Fruit fly (Drosophila melanogaster) whole organism, embryonic: ENCODE measurements around the gene RpS3.

Experiments
- Aef1 ChIP-seq: fragments of 200-800 bp; sonication (Bioruptor generic); IDR thresholded peaks from 3 replicates; pipeline ENCODE4 v1.3.6; 2022; ENCODE audit warnings: missing biosample characterization, missing genetic modification characterization
- Atf-2 ChIP-seq: fragments of 200-800 bp; sonication (Bioruptor generic); optimal IDR thresholded peaks from 2 replicates; lab custom pipeline; 2016; ENCODE audit warnings: missing biosample characterization, missing genetic modification characterization
- BtbVII ChIP-seq: fragments of 200-800 bp; sonication (Bioruptor generic); optimal IDR thresholded peaks from 3 replicates; lab custom pipeline; 2017; ENCODE audit warnings: missing biosample characterization, mild to moderate bottlenecking, missing genetic modification characterization
- CG10979 ChIP-seq: fragments of 200-800 bp; sonication (Bioruptor generic); optimal IDR thresholded peaks from 2 replicates; lab custom pipeline; 2018; ENCODE audit warnings: missing biosample characterization, mild to moderate bottlenecking, missing genetic modification characterization, moderate library complexity
- CG11247 ChIP-seq: fragments of 200-800 bp; sonication (Bioruptor generic); IDR thresholded peaks from 2 replicates; pipeline ENCODE4 v1.3.6; 2022; ENCODE audit warnings: missing biosample characterization, missing genetic modification characterization
- CG12071 ChIP-seq: fragments of 200-800 bp; sonication (Bioruptor generic); optimal IDR thresholded peaks from 3 replicates; lab custom pipeline; 2018; ENCODE audit warnings: missing biosample characterization, mild to moderate bottlenecking, missing genetic modification characterization
- CG12299 ChIP-seq: fragments of 200-800 bp; sonication (Bioruptor generic); optimal IDR thresholded peaks from 2 replicates; lab custom pipeline; 2018; ENCODE audit warnings: missing biosample characterization, mild to moderate bottlenecking, missing genetic modification characterization
- CG13296 ChIP-seq: fragments of 200-800 bp; sonication (Bioruptor generic); optimal IDR thresholded peaks from 3 replicates; lab custom pipeline; 2018; ENCODE audit warnings: missing biosample characterization, mild to moderate bottlenecking, missing genetic modification characterization
- CG14050 ChIP-seq: fragments of 200-800 bp; sonication (Bioruptor generic); IDR thresholded peaks from 3 replicates; pipeline ENCODE4 v1.3.6; 2022; ENCODE audit warnings: missing biosample characterization, missing genetic modification characterization
- CG14710 ChIP-seq: fragments of 200-800 bp; sonication (Bioruptor generic); optimal IDR thresholded peaks from 3 replicates; lab custom pipeline; 2019; ENCODE audit warnings: missing biosample characterization, mild to moderate bottlenecking, missing genetic modification characterization, moderate library complexity
- CG14860 ChIP-seq: fragments of 200-800 bp; sonication (Bioruptor generic); IDR thresholded peaks from 3 replicates; pipeline ENCODE4 v1.3.6; 2022; ENCODE audit warnings: missing biosample characterization, missing genetic modification characterization; ENCODE audit not compliant: partially characterized antibody
- CG1529 ChIP-seq: fragments of 200-800 bp; sonication (Bioruptor generic); optimal IDR thresholded peaks from 3 replicates; lab custom pipeline; 2018; ENCODE audit warnings: missing biosample characterization, missing genetic modification characterization
- CG1603 ChIP-seq: fragments of 200-800 bp; sonication (Bioruptor generic); optimal IDR thresholded peaks from 2 replicates; lab custom pipeline; 2019; ENCODE audit warnings: missing biosample characterization, mild to moderate bottlenecking, missing genetic modification characterization, moderate library complexity
- CG1832 ChIP-seq: fragments of 200-800 bp; sonication (Bioruptor generic); optimal IDR thresholded peaks from 2 replicates; lab custom pipeline; 2017; ENCODE audit warnings: missing biosample characterization, mild to moderate bottlenecking, missing genetic modification characterization, inconsistent platforms
- CG2116 ChIP-seq: fragments of 200-800 bp; sonication (Bioruptor generic); optimal IDR thresholded peaks from 3 replicates; lab custom pipeline; 2018; ENCODE audit warnings: missing biosample characterization, mild to moderate bottlenecking, missing genetic modification characterization
- CG3281 ChIP-seq: fragments of 200-800 bp; sonication (Bioruptor generic); optimal IDR thresholded peaks from 3 replicates; lab custom pipeline; 2017; ENCODE audit warnings: missing biosample characterization, mild to moderate bottlenecking, missing genetic modification characterization
- CG33557 ChIP-seq: fragments of 200-800 bp; sonication (Bioruptor generic); optimal IDR thresholded peaks from 2 replicates; lab custom pipeline; 2019; ENCODE audit warnings: missing biosample characterization, mild to moderate bottlenecking, missing genetic modification characterization, moderate library complexity
- CG3726 ChIP-seq: fragments of 200-800 bp; sonication (Bioruptor generic); IDR thresholded peaks from 3 replicates; pipeline ENCODE4, ENCODE4 v1.3.6; 2022; ENCODE audit warnings: missing biosample characterization, missing genetic modification characterization
- CG4404 ChIP-seq: fragments of 200-800 bp; sonication (Bioruptor generic); IDR thresholded peaks from 2 replicates; pipeline ENCODE4 v1.3.6; 2022; ENCODE audit warnings: missing biosample characterization, missing genetic modification characterization
- CG4707 ChIP-seq: fragments of 200-800 bp; sonication (Bioruptor generic); optimal IDR thresholded peaks from 2 replicates; lab custom pipeline; 2018; ENCODE audit warnings: missing biosample characterization, mild to moderate bottlenecking, missing genetic modification characterization, moderate library complexity
- CG9727 ChIP-seq: fragments of 200-800 bp; sonication (Bioruptor generic); optimal IDR thresholded peaks from 3 replicates; lab custom pipeline; 2017; ENCODE audit warnings: missing biosample characterization, mild to moderate bottlenecking, missing genetic modification characterization
- CTCF ChIP-seq: fragments of 200-800 bp; sonication (Bioruptor generic); optimal IDR thresholded peaks from 2 replicates; lab custom pipeline; 2017; ENCODE audit warnings: missing biosample characterization, mild to moderate bottlenecking, missing genetic modification characterization, moderate library complexity
- CoRest ChIP-seq: fragments of 200-800 bp; sonication (Bioruptor generic); optimal IDR thresholded peaks from 3 replicates; lab custom pipeline; 2018; ENCODE audit warnings: missing biosample characterization, mild to moderate bottlenecking, missing genetic modification characterization, moderate library complexity
- Deaf1 ChIP-seq: fragments of 200-800 bp; optimal IDR thresholded peaks from 3 replicates; lab custom pipeline; 2019; ENCODE audit warnings: missing biosample characterization, mild to moderate bottlenecking, missing genetic modification characterization, moderate library complexity
- E2f2 ChIP-seq: fragments of 200-800 bp; sonication (Bioruptor generic); IDR thresholded peaks from 2 replicates; pipeline ENCODE4 v1.3.6; 2022; ENCODE audit warnings: missing biosample characterization, missing genetic modification characterization
- Gsc ChIP-seq: fragments of 200-800 bp; sonication (Bioruptor generic); IDR thresholded peaks from 2 replicates; pipeline ENCODE4 v1.3.6; 2022; ENCODE audit warnings: missing biosample characterization, missing genetic modification characterization
- NC2β ChIP-seq: fragments of 200-800 bp; sonication (Bioruptor generic); optimal IDR thresholded peaks from 2 replicates; lab custom pipeline; 2016; ENCODE audit warnings: missing biosample characterization, missing genetic modification characterization
- Nf-YC ChIP-seq: fragments of 200-800 bp; optimal IDR thresholded peaks from 3 replicates; lab custom pipeline; 2019; ENCODE audit warnings: missing biosample characterization, mild to moderate bottlenecking, missing genetic modification characterization, moderate library complexity
- Opbp ChIP-seq: fragments of 200-800 bp; sonication (Bioruptor generic); IDR thresholded peaks from 3 replicates; pipeline ENCODE4 v1.3.6; 2022; ENCODE audit warnings: missing biosample characterization, missing genetic modification characterization; ENCODE audit not compliant: partially characterized antibody
- Sry-β ChIP-seq: fragments of 200-800 bp; sonication (Bioruptor generic); optimal IDR thresholded peaks from 2 replicates; lab custom pipeline; 2018; ENCODE audit warnings: missing biosample characterization, mild to moderate bottlenecking, missing genetic modification characterization, moderate library complexity
- Stat92E ChIP-seq, 3 experiments: fragments of >200 bp in 2 of 3; fragments of 200-800 bp in 1 of 3; sonication (Bioruptor generic) in 1 of 3; optimal IDR thresholded peaks; 2 replicates each; lab custom pipeline; 2017 to 2019; ENCODE audit warnings: missing biosample characterization in 3 of 3, missing genetic modification characterization in 3 of 3, mild to moderate bottlenecking in 1 of 3, moderate library complexity in 1 of 3
- ac ChIP-seq: fragments of 200-800 bp; sonication (Bioruptor generic); optimal IDR thresholded peaks from 3 replicates; lab custom pipeline; 2017; ENCODE audit warnings: missing biosample characterization, mild to moderate bottlenecking, missing genetic modification characterization
- bigmax ChIP-seq: fragments of 200-800 bp; sonication (Bioruptor generic); optimal IDR thresholded peaks from 2 replicates; lab custom pipeline; 2018; ENCODE audit warnings: missing biosample characterization, mild to moderate bottlenecking, missing genetic modification characterization
- btn ChIP-seq: fragments of 200-800 bp; sonication (Bioruptor generic); optimal IDR thresholded peaks from 2 replicates; lab custom pipeline; 2016; ENCODE audit warnings: missing biosample characterization, missing genetic modification characterization
- cad ChIP-seq: fragments of >200 bp; optimal IDR thresholded peaks from 2 replicates; lab custom pipeline; 2017; ENCODE audit warnings: missing biosample characterization, missing genetic modification characterization
- chm ChIP-seq: fragments of 200-800 bp; sonication (Bioruptor generic); IDR thresholded peaks from 2 replicates; pipeline ENCODE4 v1.3.6; 2022; ENCODE audit warnings: missing biosample characterization, missing genetic modification characterization
- eyg ChIP-seq: fragments of 200-800 bp; sonication (Bioruptor generic); optimal IDR thresholded peaks from 3 replicates; lab custom pipeline; 2016; ENCODE audit warnings: missing biosample characterization, missing genetic modification characterization
- hkb ChIP-seq, 2 experiments: fragments of 200-800 bp in 1 of 2; fragments of >200 bp in 1 of 2; sonication (Bioruptor generic) in 1 of 2; IDR thresholded peaks in 1 of 2; optimal IDR thresholded peaks in 1 of 2; 2 replicates each; pipeline versions ENCODE4 v1.3.6 to Lab custom; 2017 to 2022; ENCODE audit warnings: missing biosample characterization in 1 of 2, missing genetic modification characterization in 1 of 2
- jigr1 ChIP-seq: fragments of 200-800 bp; sonication (Bioruptor generic); IDR thresholded peaks from 3 replicates; pipeline ENCODE4 v1.3.6; 2022; ENCODE audit warnings: missing biosample characterization, missing genetic modification characterization
- lab ChIP-seq: fragments of 200-800 bp; sonication (Bioruptor generic); optimal IDR thresholded peaks from 3 replicates; lab custom pipeline; 2017; ENCODE audit warnings: missing biosample characterization, missing genetic modification characterization, mild to moderate bottlenecking, moderate library complexity, missing genetic modification reagents
- lbe ChIP-seq: fragments of 200-800 bp; sonication (Bioruptor generic); optimal IDR thresholded peaks from 2 replicates; lab custom pipeline; 2016; ENCODE audit warnings: missing biosample characterization, mild to moderate bottlenecking, missing genetic modification characterization
- nom ChIP-seq: fragments of 200-800 bp; sonication (Bioruptor generic); optimal IDR thresholded peaks from 2 replicates; lab custom pipeline; 2017; ENCODE audit warnings: missing biosample characterization, missing genetic modification characterization, mild to moderate bottlenecking, moderate library complexity, missing genetic modification reagents
- odd ChIP-seq: fragments of 200-800 bp; sonication (Bioruptor generic); optimal IDR thresholded peaks from 2 replicates; lab custom pipeline; 2017; ENCODE audit warnings: missing biosample characterization, mild to moderate bottlenecking, missing genetic modification characterization
- pros ChIP-seq: fragments of 200-800 bp; sonication (Bioruptor generic); optimal IDR thresholded peaks from 3 replicates; lab custom pipeline; 2019; ENCODE audit warnings: missing biosample characterization, mild to moderate bottlenecking, missing genetic modification characterization, moderate library complexity
- pzg ChIP-seq: fragments of 200-800 bp; sonication (Bioruptor generic); optimal IDR thresholded peaks from 3 replicates; lab custom pipeline; 2018; ENCODE audit warnings: missing biosample characterization, mild to moderate bottlenecking, missing genetic modification characterization, moderate library complexity
- repo ChIP-seq: fragments of 200-800 bp; sonication (Bioruptor generic); optimal IDR thresholded peaks from 2 replicates; lab custom pipeline; 2016; ENCODE audit warnings: missing biosample characterization, missing genetic modification characterization
- row ChIP-seq: fragments of 200-800 bp; sonication (Bioruptor generic); IDR thresholded peaks from 3 replicates; pipeline ENCODE4 v1.3.6; 2022; ENCODE audit warnings: missing biosample characterization, missing genetic modification characterization
- sisA ChIP-seq: fragments of 200-800 bp; sonication (Bioruptor generic); IDR thresholded peaks from 2 replicates; pipeline ENCODE4 v1.3.6; 2022; ENCODE audit warnings: missing biosample characterization, missing genetic modification characterization
- stc ChIP-seq: fragments of 200-800 bp; sonication (Bioruptor generic); IDR thresholded peaks from 2 replicates; pipeline ENCODE4 v1.3.6; 2022; ENCODE audit warnings: missing biosample characterization, missing genetic modification characterization
- tup ChIP-seq: fragments of 200-800 bp; sonication (Bioruptor generic); optimal IDR thresholded peaks from 2 replicates; lab custom pipeline; 2016; ENCODE audit warnings: missing biosample characterization, mild to moderate bottlenecking, missing genetic modification characterization, moderate library complexity
- wor ChIP-seq: fragments of 200-800 bp; sonication (Bioruptor generic); IDR thresholded peaks from 2 replicates; pipeline ENCODE4 v1.3.6; 2022; ENCODE audit warnings: missing biosample characterization, missing genetic modification characterization

The RpS3 gene

dm6 chr3R:23314332-23314731, 44.3 kb upstream of the RpS3 start (continued):
- peak; percentile 67 for TF ChIP-seq lab (GFP tag; lab: Kevin White, UChicago)
- TF ChIP-seq CG14860 (GFP tag; lab: Robert Waterston, UW) = no peak
- TF ChIP-seq Sry-β (GFP tag; lab: Kevin White, UChicago) = no peak
- TF ChIP-seq odd = peak; percentile 70
- TF ChIP-seq CG12299 = no peak
- peak; percentile 21 for TF ChIP-seq CTCF (GFP tag; lab: Kevin White, UChicago)
- TF ChIP-seq CG3726 (GFP tag; lab: Robert Waterston, UW) = no peak
- TF ChIP-seq wor (GFP tag; lab: Robert Waterston, UW) = no peak
- TF ChIP-seq tup (GFP tag; lab: Kevin White, UChicago) = no peak
- no peak for TF ChIP-seq Opbp (GFP tag; lab: Robert Waterston, UW)
- TF ChIP-seq btn (GFP tag; lab: Kevin White, UChicago) = no peak
- no peak; the same call in 1 of the 2 replicates for TF ChIP-seq stc
- TF ChIP-seq BtbVII = peak; percentile 30
- peak; percentile 21 for TF ChIP-seq CG2116 (GFP tag; lab: Kevin White, UChicago)
- peak; percentile 43 for TF ChIP-seq ac (GFP tag; lab: Kevin White, UChicago)
- peak; percentile 42 for TF ChIP-seq pros (GFP tag; lab: Kevin White, UChicago)
- TF ChIP-seq CG13296 (GFP tag; lab: Kevin White, UChicago) = peak; percentile 75
- TF ChIP-seq sisA = no peak
- 0 out of 2 replicates have a peak, but pooled peaks have one; percentile 16 for TF ChIP-seq E2f2 (GFP tag; lab: Robert Waterston, UW)
- TF ChIP-seq Nf-YC (tag; lab: Kevin White, UChicago) = peak; percentile 63
- TF ChIP-seq lbe (GFP tag; lab: Kevin White, UChicago) = no peak
- no peak for TF ChIP-seq CG1832
- TF ChIP-seq CG4404 (GFP tag; lab: Robert Waterston, UW) = no peak
- TF ChIP-seq Deaf1 (tag; lab: Kevin White, UChicago) = peak; percentile 81
- peak; percentile 50 for TF ChIP-seq CG3281 (GFP tag; lab: Kevin White, UChicago)
- no peak for TF ChIP-seq CG10979 (tag; lab: Kevin White, UChicago)
- TF ChIP-seq CG33557 = peak; percentile 47
- TF ChIP-seq CG14050 (GFP tag; lab: Robert Waterston, UW) = no peak
- TF ChIP-seq CoRest = no peak
- no peak for TF ChIP-seq CG11247 (GFP tag; lab: Robert Waterston, UW)
- peak; percentile 13 for TF ChIP-seq repo (GFP tag; lab: Kevin White, UChicago)
- peak; percentile 58 for TF ChIP-seq CG4707
- no peak for TF ChIP-seq CG1529 (GFP tag; lab: Kevin White, UChicago)
- TF ChIP-seq eyg (GFP tag; lab: Kevin White, UChicago) = peak; percentile 23
- TF ChIP-seq cad (GFP tag; lab: Kevin White, UChicago) = no peak
- peak; percentile 7 for TF ChIP-seq CG1603 (tag; lab: Kevin White, UChicago)
- TF ChIP-seq nom (GFP tag; lab: Kevin White, UChicago) = peak; percentile 77
- TF ChIP-seq Stat92E (GFP tag; optimal IDR thresholded peaks at IDR 0.05; lab: Kevin White, UChicago) = peak in 1 of 3 experiments; percentile 1
- TF ChIP-seq Gsc = no peak
- no peak for TF ChIP-seq NC2β (GFP tag; lab: Kevin White, UChicago)
- 0 out of 3 replicates have a peak, but pooled peaks have one; percentile 6 for TF ChIP-seq row
- TF ChIP-seq hkb (optimal IDR thresholded peaks at IDR 0.05; lab: Kevin White, UChicago) = no peak
- peak; percentile 53; the same call in 1 of the 2 replicates for TF ChIP-seq hkb (GFP tag; IDR thresholded peaks at IDR 0.05; lab: Robert Waterston, UW)
- no peak for TF ChIP-seq Atf-2
- TF ChIP-seq pzg (GFP tag; lab: Kevin White, UChicago) = no peak
- TF ChIP-seq CG9727 (GFP tag; lab: Kevin White, UChicago) = peak; percentile 36
- peak; percentile 12 for TF ChIP-seq CG14710 (tag; lab: Kevin White, UChicago)
- TF ChIP-seq bigmax (GFP tag; lab: Kevin White, UChicago) = no peak
- peak; percentile 58 for TF ChIP-seq CG12071 (GFP tag; lab: Kevin White, UChicago)
- no peak for TF ChIP-seq jigr1 (GFP tag; lab: Robert Waterston, UW)
- peak; percentile 77 for TF ChIP-seq Aef1
- TF ChIP-seq chm (GFP tag; lab: Robert Waterston, UW) = peak; percentile 74
